Worm (Caenorhabditis elegans): ENCODE measurements around the gene oig-5.

oig-5 gene

ce11 chrIV:14806903-14807302 lies at the start of gene oig-5:
Gene oig-5 (plus strand): TSS chrIV:14807203.
- TF ChIP-seq cog-1 (tag; optimal IDR thresholded peaks at IDR 0.05) (no peak), ztf-29 (GFP tag; IDR thresholded peaks at IDR 0.05) (no peak)

ce11 chrIV:14757786-14758185 lies 49.2 kb upstream of the oig-5 start:
- TF ChIP-seq med-1 (GFP tag; optimal IDR thresholded peaks at IDR 0.05; ENCODE audit: insufficient read depth) (no peak), cog-1 (tag; optimal IDR thresholded peaks at IDR 0.05) (no peak), ref-1 (GFP tag; conservative IDR thresholded peaks at IDR 0.05) (no peak), klf-2 (GFP tag; conservative IDR thresholded peaks at IDR 0.05) (no peak), T22C8.4 (GFP tag; IDR thresholded peaks at IDR 0.05) (no peak), tab-1 (GFP tag; IDR thresholded peaks at IDR 0.05) (no peak)

ce11 chrIV:14759662-14760061 lies 47.3 kb upstream of the oig-5 start:
- TF ChIP-seq med-1 (GFP tag; optimal IDR thresholded peaks at IDR 0.05; ENCODE audit: insufficient read depth) = no peak
- TF ChIP-seq tab-1 (GFP tag; IDR thresholded peaks at IDR 0.05) = no peak
- no peak for TF ChIP-seq ztf-29 (GFP tag; IDR thresholded peaks at IDR 0.05)
- no peak for TF ChIP-seq ztf-23 (GFP tag; IDR thresholded peaks at IDR 0.05)
- no peak for TF ChIP-seq flt-1 (GFP tag; IDR thresholded peaks at IDR 0.05)
- no peak for TF ChIP-seq ref-1 (GFP tag; conservative IDR thresholded peaks at IDR 0.05)
- no peak for TF ChIP-seq T22C8.4 (GFP tag; IDR thresholded peaks at IDR 0.05)
- TF ChIP-seq klf-2 (GFP tag; conservative IDR thresholded peaks at IDR 0.05) = no peak
- no peak for TF ChIP-seq cog-1 (tag; optimal IDR thresholded peaks at IDR 0.05)

- TF ChIP-seq med-1 (GFP tag; optimal IDR thresholded peaks at IDR 0.05; ENCODE audit: insufficient read depth) (no peak), flt-1 (GFP tag; IDR thresholded peaks at IDR 0.05) (no peak), ref-1 (GFP tag; conservative IDR thresholded peaks at IDR 0.05) (no peak), ztf-23 (GFP tag; IDR thresholded peaks at IDR 0.05) (no peak), ztf-29 (GFP tag; IDR thresholded peaks at IDR 0.05) (no peak)
These were observed 46.2 kb upstream of the oig-5 start, which contains the start of gene ptp-5.2 for ce11 chrIV:14760845-14761244. Gene ptp-5.2 (minus strand): TSS chrIV:14760945.

- TF ChIP-seq cog-1 (tag; optimal IDR thresholded peaks at IDR 0.05) = peak; percentile 12
These were observed 43.7 kb upstream of the oig-5 start for ce11 chrIV:14763348-14763747.

- TF ChIP-seq cog-1 (tag; optimal IDR thresholded peaks at IDR 0.05) (no peak), T22C8.4 (GFP tag; IDR thresholded peaks at IDR 0.05) (no peak), tab-1 (GFP tag; IDR thresholded peaks at IDR 0.05) (no peak), ref-1 (GFP tag; conservative IDR thresholded peaks at IDR 0.05) (no peak), ztf-23 (GFP tag; IDR thresholded peaks at IDR 0.05) (no peak)
These were observed 42.9 kb upstream of the oig-5 start for ce11 chrIV:14763938-14764718.

ce11 chrIV:14764719-14765173 lies 42.3 kb upstream of the oig-5 start:
- TF ChIP-seq med-1 (GFP tag; optimal IDR thresholded peaks at IDR 0.05; ENCODE audit: insufficient read depth) (no peak), cog-1 (tag; optimal IDR thresholded peaks at IDR 0.05) (no peak), ztf-23 (GFP tag; IDR thresholded peaks at IDR 0.05) (no peak), ref-1 (GFP tag; conservative IDR thresholded peaks at IDR 0.05) (no peak), T22C8.4 (GFP tag; IDR thresholded peaks at IDR 0.05) (no peak), flt-1 (GFP tag; IDR thresholded peaks at IDR 0.05) (no peak), ztf-29 (GFP tag; IDR thresholded peaks at IDR 0.05) (no peak), klf-2 (GFP tag; conservative IDR thresholded peaks at IDR 0.05) (no peak), tab-1 (GFP tag; IDR thresholded peaks at IDR 0.05) (no peak)

ce11 chrIV:14765336-14765735 lies 41.7 kb upstream of the oig-5 start, which contains the start of gene Y57G11C.5:
Gene Y57G11C.5 (minus strand): TSS chrIV:14765436.
- no peak for TF ChIP-seq ztf-23 (GFP tag; IDR thresholded peaks at IDR 0.05)
- TF ChIP-seq ztf-29 (GFP tag; IDR thresholded peaks at IDR 0.05) = no peak

- TF ChIP-seq cog-1 (tag; optimal IDR thresholded peaks at IDR 0.05) = no peak
- no peak for TF ChIP-seq med-1 (GFP tag; optimal IDR thresholded peaks at IDR 0.05; ENCODE audit: insufficient read depth)
- no peak for TF ChIP-seq flt-1 (GFP tag; IDR thresholded peaks at IDR 0.05)
- TF ChIP-seq ref-1 (GFP tag; conservative IDR thresholded peaks at IDR 0.05) = no peak
- TF ChIP-seq klf-2 (GFP tag; conservative IDR thresholded peaks at IDR 0.05) = no peak
- TF ChIP-seq ztf-23 (GFP tag; IDR thresholded peaks at IDR 0.05) = no peak
- TF ChIP-seq tab-1 (GFP tag; IDR thresholded peaks at IDR 0.05) = no peak
- no peak for TF ChIP-seq T22C8.4 (GFP tag; IDR thresholded peaks at IDR 0.05)
- no peak for TF ChIP-seq ztf-29 (GFP tag; IDR thresholded peaks at IDR 0.05)
These were observed 40.6 kb upstream of the oig-5 start, which contains the start of gene vti-1 for ce11 chrIV:14766382-14766781. Gene vti-1 (minus strand): TSS chrIV:14766665.

- TF ChIP-seq cog-1 (tag; optimal IDR thresholded peaks at IDR 0.05) (peak; percentile 73), med-1 (GFP tag; optimal IDR thresholded peaks at IDR 0.05; ENCODE audit: insufficient read depth) (no peak), tab-1 (GFP tag; IDR thresholded peaks at IDR 0.05) (no peak), ztf-23 (GFP tag; IDR thresholded peaks at IDR 0.05) (no peak), flt-1 (GFP tag; IDR thresholded peaks at IDR 0.05) (no peak), klf-2 (GFP tag; conservative IDR thresholded peaks at IDR 0.05) (no peak), ref-1 (GFP tag; conservative IDR thresholded peaks at IDR 0.05) (no peak), ztf-29 (GFP tag; IDR thresholded peaks at IDR 0.05) (no peak), T22C8.4 (GFP tag; IDR thresholded peaks at IDR 0.05) (no peak)
These were observed 39.2 kb upstream of the oig-5 start, which contains the start of the genes mrps-7 and Y57G11C.3 for ce11 chrIV:14767693-14768251. Gene mrps-7 (minus strand): TSS chrIV:14767730. Gene Y57G11C.3 (plus strand): TSS chrIV:14768201.

Measured in whole organism, midembryonic.